Fruit fly (Drosophila melanogaster) whole organism, prepupa: ENCODE results near the gene Pfdn5.
A peak's percentile ranks its signal among the peaks of the same experiment; 100 is the strongest.

Source experiments
- Blimp-1 ChIP-seq: fragments of 200-800 bp; sonication (Bioruptor generic); optimal IDR thresholded peaks from 3 replicates; lab custom pipeline; 2017; ENCODE audit warnings: missing biosample characterization, missing genetic modification characterization, mild to moderate bottlenecking, moderate library complexity, missing genetic modification reagents
- CG15336 ChIP-seq: fragments of 200-800 bp; sonication (Bioruptor generic); IDR thresholded peaks from 2 replicates; pipeline ENCODE4 v1.3.6; 2022; ENCODE audit warnings: missing biosample characterization, missing genetic modification characterization
- CG16779 ChIP-seq: fragments of 200-800 bp; sonication (Bioruptor generic); optimal IDR thresholded peaks from 3 replicates; lab custom pipeline; 2017; ENCODE audit warnings: missing biosample characterization, mild to moderate bottlenecking, missing genetic modification characterization
- CG31627 ChIP-seq: fragments of 200-800 bp; sonication (Bioruptor generic); optimal IDR thresholded peaks from 3 replicates; lab custom pipeline; 2016; ENCODE audit warnings: missing biosample characterization, missing genetic modification characterization
- CG32006 ChIP-seq: fragments of 200-800 bp; sonication (Bioruptor generic); optimal IDR thresholded peaks from 3 replicates; lab custom pipeline; 2017; ENCODE audit warnings: missing biosample characterization, mild to moderate bottlenecking, missing genetic modification characterization
- CG3919 ChIP-seq: fragments of 200-800 bp; sonication (Bioruptor generic); optimal IDR thresholded peaks from 3 replicates; lab custom pipeline; 2016; ENCODE audit warnings: missing biosample characterization, missing genetic modification characterization
- CG6163 ChIP-seq: fragments of 200-800 bp; sonication (Bioruptor generic); IDR thresholded peaks from 3 replicates; pipeline ENCODE4 v1.3.6; 2022; ENCODE audit warnings: missing biosample characterization, missing genetic modification characterization
- CG6276 ChIP-seq: fragments of 200-800 bp; sonication (Bioruptor generic); optimal IDR thresholded peaks from 2 replicates; lab custom pipeline; 2017; ENCODE audit warnings: missing biosample characterization, mild to moderate bottlenecking, missing genetic modification characterization
- CG6854 ChIP-seq: fragments of 200-800 bp; sonication (Bioruptor generic); optimal IDR thresholded peaks from 2 replicates; lab custom pipeline; 2017; ENCODE audit warnings: missing biosample characterization, mild to moderate bottlenecking, missing genetic modification characterization
- CG7368 ChIP-seq: fragments of 200-800 bp; sonication (Bioruptor generic); optimal IDR thresholded peaks from 3 replicates; lab custom pipeline; 2016; ENCODE audit warnings: missing biosample characterization, missing genetic modification characterization
- CG8119 ChIP-seq: fragments of 200-800 bp; sonication (Bioruptor generic); IDR thresholded peaks from 3 replicates; pipeline ENCODE4 v1.3.6; 2022; ENCODE audit warnings: missing biosample characterization, missing genetic modification characterization
- CG8319 ChIP-seq: fragments of 200-800 bp; sonication (Bioruptor generic); optimal IDR thresholded peaks from 3 replicates; lab custom pipeline; 2016; ENCODE audit warnings: missing biosample characterization, missing genetic modification characterization
- CG8632 ChIP-seq: fragments of 200-800 bp; sonication (Bioruptor generic); optimal IDR thresholded peaks from 3 replicates; lab custom pipeline; 2016; ENCODE audit warnings: missing biosample characterization, missing genetic modification characterization
- Eip78C ChIP-seq: fragments of 200-800 bp; sonication (Bioruptor generic); peaks from one replicate; lab custom pipeline; 2016; ENCODE audit warnings: missing biosample characterization, missing genetic modification characterization
- Eip93F ChIP-seq: fragments of 200-800 bp; sonication (Bioruptor generic); optimal IDR thresholded peaks from 2 replicates; lab custom pipeline; 2016; ENCODE audit warnings: missing biosample characterization, mild to moderate bottlenecking, missing genetic modification characterization
- Ets96B ChIP-seq: fragments of 200-800 bp; optimal IDR thresholded peaks from 2 replicates; lab custom pipeline; 2019; ENCODE audit warnings: missing biosample characterization, mild to moderate bottlenecking, missing genetic modification characterization, moderate library complexity
- Hr38 ChIP-seq: sonication (Bioruptor generic); optimal IDR thresholded peaks from 2 replicates; lab custom pipeline; 2016; ENCODE audit warnings: missing biosample characterization, missing genetic modification characterization
- OdsH ChIP-seq: fragments of 200-800 bp; sonication (Bioruptor generic); optimal IDR thresholded peaks from 3 replicates; lab custom pipeline; 2016; ENCODE audit warnings: missing biosample characterization, missing genetic modification characterization
- Smox ChIP-seq: fragments of 200-800 bp; sonication (Bioruptor generic); optimal IDR thresholded peaks from 3 replicates; lab custom pipeline; 2016; ENCODE audit warnings: missing biosample characterization, missing genetic modification characterization
- Sox102F ChIP-seq: fragments of 200-800 bp; sonication (Bioruptor generic); optimal IDR thresholded peaks from 2 replicates; lab custom pipeline; 2016; ENCODE audit warnings: missing biosample characterization, mild to moderate bottlenecking, missing genetic modification characterization
- Sox14 ChIP-seq: fragments of 200-800 bp; sonication (Bioruptor generic); optimal IDR thresholded peaks from 3 replicates; lab custom pipeline; 2016; ENCODE audit warnings: missing biosample characterization, missing genetic modification characterization
- acj6 ChIP-seq: fragments of 200-800 bp; sonication (Bioruptor generic); optimal IDR thresholded peaks from 3 replicates; lab custom pipeline; 2016; ENCODE audit warnings: missing biosample characterization, missing genetic modification characterization
- cyc ChIP-seq: fragments of 200-800 bp; sonication (Bioruptor generic); optimal IDR thresholded peaks from 3 replicates; lab custom pipeline; 2016; ENCODE audit warnings: missing biosample characterization, missing genetic modification characterization
- dac ChIP-seq: fragments of 200-800 bp; sonication (Bioruptor generic); optimal IDR thresholded peaks from 2 replicates; lab custom pipeline; 2017; ENCODE audit warnings: missing biosample characterization, mild to moderate bottlenecking, missing genetic modification characterization
- dsx ChIP-seq: fragments of 200-800 bp; optimal IDR thresholded peaks from 3 replicates; lab custom pipeline; 2019; ENCODE audit warnings: missing biosample characterization, mild to moderate bottlenecking, missing genetic modification characterization, moderate library complexity; ENCODE audit not compliant: poor library complexity, severe bottlenecking
- eg ChIP-seq: fragments of 200-800 bp; sonication (Bioruptor generic); IDR thresholded peaks from 3 replicates; pipeline ENCODE4 v1.3.6; 2022; ENCODE audit warnings: missing biosample characterization, missing genetic modification characterization
- fkh ChIP-seq: fragments of 200-800 bp; sonication (Bioruptor generic); optimal IDR thresholded peaks from 3 replicates; lab custom pipeline; 2017; ENCODE audit warnings: missing biosample characterization, mild to moderate bottlenecking, missing genetic modification characterization, moderate library complexity
- lz ChIP-seq: fragments of 200-800 bp; sonication (Bioruptor generic); optimal IDR thresholded peaks from 3 replicates; lab custom pipeline; 2016; ENCODE audit warnings: missing biosample characterization, missing genetic modification characterization
- net ChIP-seq: fragments of 200-800 bp; sonication (Bioruptor generic); optimal IDR thresholded peaks from 3 replicates; lab custom pipeline; 2016; ENCODE audit warnings: missing biosample characterization, missing genetic modification characterization
- spab ChIP-seq: fragments of 200-800 bp; sonication (Bioruptor generic); optimal IDR thresholded peaks from 2 replicates; lab custom pipeline; 2017; ENCODE audit warnings: missing biosample characterization, mild to moderate bottlenecking, missing genetic modification characterization, missing genetic modification reagents
- ss ChIP-seq, 2 experiments: fragments of 200-800 bp; sonication (Bioruptor generic); optimal IDR thresholded peaks; 2 replicates in 1 of 2; 3 replicates in 1 of 2; lab custom pipeline; 2017 to 2018; ENCODE audit warnings: mild to moderate bottlenecking in 2 of 2, missing biosample characterization in 2 of 2, missing genetic modification characterization in 2 of 2, moderate library complexity in 1 of 2
- svp ChIP-seq: fragments of 200-800 bp; sonication (Bioruptor generic); peaks from one replicate; lab custom pipeline; 2016; ENCODE audit warnings: missing biosample characterization, missing genetic modification characterization
- vri ChIP-seq: fragments of 200-800 bp; sonication (Bioruptor generic); optimal IDR thresholded peaks from 3 replicates; lab custom pipeline; 2016; ENCODE audit warnings: missing biosample characterization, mild to moderate bottlenecking, missing genetic modification characterization

The Pfdn5 gene

DNA sequence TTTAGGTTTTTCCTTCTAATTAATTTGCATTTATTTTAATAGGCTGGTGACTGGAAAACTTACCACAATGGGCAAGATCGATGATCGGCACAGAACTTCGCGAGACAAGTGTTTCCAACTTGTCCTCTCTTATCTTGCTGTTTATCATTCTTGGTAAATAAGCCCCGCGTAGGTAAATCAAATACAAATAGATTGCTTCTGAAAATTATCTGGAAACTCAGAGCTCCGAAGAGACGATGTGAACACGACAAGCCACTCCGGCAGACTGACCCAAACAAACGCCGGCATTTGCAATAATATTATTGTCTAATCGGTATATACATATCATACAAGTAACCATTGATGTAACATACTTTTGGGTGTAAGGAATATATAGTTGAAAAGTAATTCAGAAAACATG lies 43.5 kb downstream of the Pfdn5 start, which contains the start of gene CG33099 (continued):
- no peak for TF ChIP-seq Ets96B (tag; lab: Kevin White, UChicago)
- no peak for TF ChIP-seq Sox102F (GFP tag; lab: Kevin White, UChicago)
- peak in 1 of 2 experiments; percentile 26 for TF ChIP-seq ss (GFP tag; optimal IDR thresholded peaks at IDR 0.05; lab: Kevin White, UChicago)
- peak; percentile 97 for TF ChIP-seq fkh (GFP tag; lab: Kevin White, UChicago)
- no peak for TF ChIP-seq Smox (GFP tag; lab: Kevin White, UChicago)
- peak; percentile 55 for TF ChIP-seq CG6163 (GFP tag; lab: Robert Waterston, UW)
- TF ChIP-seq lz, result no peak
- TF ChIP-seq CG16779 (tag; lab: Kevin White, UChicago), result no peak
- TF ChIP-seq CG31627 (GFP tag; lab: Kevin White, UChicago), result no peak
- peak; percentile 10 for TF ChIP-seq Sox14
- TF ChIP-seq CG8119, result no peak
- TF ChIP-seq CG7368 (GFP tag; lab: Kevin White, UChicago), result peak; percentile 6
- no peak for TF ChIP-seq cyc (GFP tag; lab: Kevin White, UChicago)
- TF ChIP-seq Blimp-1 (GFP tag; lab: Kevin White, UChicago), result no peak
- TF ChIP-seq eg, result peak; percentile 19; the same call in 2 of the 3 replicates
- peak; percentile 4 for TF ChIP-seq CG6854 (GFP tag; lab: Kevin White, UChicago)
- TF ChIP-seq CG8319 (GFP tag; lab: Kevin White, UChicago), result no peak
- TF ChIP-seq dac (GFP tag; lab: Kevin White, UChicago), result no peak
- TF ChIP-seq OdsH (GFP tag; lab: Kevin White, UChicago), result peak; percentile 20
- no peak for TF ChIP-seq Hr38 (GFP tag; lab: Kevin White, UChicago)

DNA sequence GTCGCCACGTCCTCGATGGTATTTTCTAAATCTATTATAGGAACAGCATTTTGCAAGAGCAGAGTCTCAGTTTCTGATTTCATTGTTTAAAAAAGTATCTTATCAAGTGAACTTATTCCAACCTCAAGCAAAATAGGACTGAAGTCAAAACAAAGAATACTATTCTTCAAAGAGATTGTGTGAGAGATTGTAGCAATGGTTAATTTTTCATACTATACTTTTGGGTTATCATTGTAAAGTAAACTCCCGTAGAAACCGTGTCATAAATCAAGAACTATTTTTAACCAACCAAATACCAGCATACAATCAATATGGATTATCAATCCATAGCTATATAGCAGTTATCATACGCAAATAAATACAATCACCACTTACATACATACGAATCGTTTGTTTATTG lies 45.0 kb downstream of the Pfdn5 start, which contains the start of gene CG33093:
CG33093 (minus strand) TSS at position 122 of the 400 bp plus-strand sequence.
- TF ChIP-seq CG3919 (GFP tag; lab: Kevin White, UChicago), result no peak
- no peak for TF ChIP-seq Eip93F (GFP tag; lab: Kevin White, UChicago)
- TF ChIP-seq CG8119, result no peak
- TF ChIP-seq CG6276 (GFP tag; lab: Kevin White, UChicago), result no peak
- peak; percentile 47 for TF ChIP-seq Eip78C (GFP tag; lab: Kevin White, UChicago)
- no peak for TF ChIP-seq CG8319 (GFP tag; lab: Kevin White, UChicago)
- peak; percentile 45 for TF ChIP-seq svp (GFP tag; lab: Kevin White, UChicago)
- TF ChIP-seq CG8632 (GFP tag; lab: Kevin White, UChicago), result no peak
- TF ChIP-seq Sox14, result peak; percentile 59

DNA sequence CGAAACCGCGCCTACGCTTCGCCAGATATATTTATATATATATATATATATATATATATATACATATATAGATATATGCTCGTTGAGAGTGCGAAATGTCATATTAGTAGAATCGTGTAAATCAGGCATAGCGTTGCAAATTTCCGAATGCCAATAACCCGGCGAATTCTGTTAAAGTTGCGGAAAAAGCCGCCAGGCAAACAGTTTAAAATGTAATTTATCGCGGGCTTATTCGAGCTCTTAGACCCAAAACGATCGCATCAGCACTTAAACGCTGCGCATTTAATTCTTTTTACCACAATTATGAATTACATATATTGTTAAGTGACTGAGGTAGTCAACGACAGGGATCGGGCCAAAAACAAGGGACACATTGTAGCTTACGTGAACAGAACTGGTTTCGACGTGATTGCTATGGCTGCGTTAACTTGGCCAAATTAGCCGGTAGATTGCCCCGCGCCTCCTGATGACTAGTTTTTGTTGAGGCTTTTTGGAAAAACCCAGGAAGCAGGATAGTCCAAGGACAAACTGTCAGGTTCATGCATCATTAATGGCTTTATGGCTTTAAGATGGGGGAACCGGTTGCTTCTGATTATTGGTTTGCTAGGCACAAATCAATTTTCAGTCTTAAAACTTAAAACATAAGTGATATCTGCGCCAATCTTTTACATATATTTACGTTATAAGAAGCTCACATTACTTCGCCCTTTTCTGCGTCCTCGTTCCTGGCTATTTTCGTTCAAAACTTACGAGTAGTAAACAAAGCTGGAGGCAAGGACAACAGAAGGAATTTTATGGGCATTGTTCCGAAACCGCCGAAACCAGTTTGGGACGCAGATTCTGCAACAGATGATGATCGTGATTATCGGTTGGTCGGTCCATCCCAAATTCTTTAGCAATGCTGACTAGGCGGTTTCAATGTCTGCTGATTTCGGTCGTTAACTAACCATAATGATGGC lies 47.4 kb downstream of the Pfdn5 start:
- TF ChIP-seq Sox102F (GFP tag; lab: Kevin White, UChicago), result peak; percentile 5
- peak; percentile 53 for TF ChIP-seq Eip78C (GFP tag; lab: Kevin White, UChicago)
- TF ChIP-seq lz, result no peak
- TF ChIP-seq CG6276 (GFP tag; lab: Kevin White, UChicago), result no peak
- TF ChIP-seq spab, result no peak
- peak; percentile 73 for TF ChIP-seq dsx (GFP tag; lab: Kevin White, UChicago)
- no peak for TF ChIP-seq vri (GFP tag; lab: Kevin White, UChicago)
- no peak for TF ChIP-seq Hr38 (GFP tag; lab: Kevin White, UChicago)
- TF ChIP-seq Eip93F (GFP tag; lab: Kevin White, UChicago), result no peak
- TF ChIP-seq CG15336 (GFP tag; lab: Robert Waterston, UW), result no peak
- no peak for TF ChIP-seq acj6 (GFP tag; lab: Kevin White, UChicago)
- TF ChIP-seq CG32006 (GFP tag; lab: Kevin White, UChicago), result no peak
- no peak for TF ChIP-seq CG3919 (GFP tag; lab: Kevin White, UChicago)
- no peak for TF ChIP-seq Sox14
- TF ChIP-seq, all 60 proteins: peak for 3

DNA sequence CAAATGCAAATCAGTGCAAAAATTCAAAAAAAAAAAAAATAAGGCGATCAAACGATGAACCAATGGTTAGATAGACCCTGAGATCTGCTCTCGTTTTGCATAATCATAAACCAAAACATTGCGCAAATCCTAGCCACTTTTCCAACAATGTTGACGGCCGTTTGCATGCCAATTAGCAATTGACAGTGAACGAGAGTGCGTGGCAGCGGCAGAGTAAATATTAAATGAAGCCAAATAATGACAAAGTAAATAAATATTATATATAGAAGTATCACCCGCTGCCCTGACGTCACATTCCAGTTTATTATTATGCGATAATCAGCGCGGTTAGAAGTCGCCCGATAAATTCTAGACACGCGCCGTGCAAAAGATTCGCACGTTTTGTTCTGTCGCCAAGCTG lies 49.1 kb downstream of the Pfdn5 start:
- TF ChIP-seq fkh (GFP tag; lab: Kevin White, UChicago), result peak; percentile 64
- TF ChIP-seq net (GFP tag; lab: Kevin White, UChicago), result no peak
